Worm (Caenorhabditis elegans) whole organism, midembryonic: Measurements from ENCODE around the gene W02D7.6.

ENCODE experiments used
- T22C8.4 ChIP-seq: fragments of 200-800 bp; sonication (Bioruptor generic); IDR thresholded peaks from 2 replicates; pipeline ENCODE4 v1.3.6; 2022; ENCODE audit warnings: missing genetic modification characterization, missing compliant biosample characterization
- cog-1 ChIP-seq: sonication (generic microtip); optimal IDR thresholded peaks from 2 replicates; lab custom pipeline; 2016; ENCODE audit warnings: missing genetic modification characterization, missing compliant biosample characterization
- flt-1 ChIP-seq: fragments of 200-800 bp; sonication (Bioruptor generic); IDR thresholded peaks from 2 replicates; pipeline ENCODE4 v1.3.6; 2022; ENCODE audit warnings: missing genetic modification characterization, missing compliant biosample characterization
- klf-2 ChIP-seq: fragments of 200-800 bp; sonication (Bioruptor generic); conservative IDR thresholded peaks from 2 replicates; pipeline ENCODE4 v1.3.6; 2022; ENCODE audit warnings: missing genetic modification reagents, missing genetic modification characterization, missing compliant biosample characterization
- med-1 ChIP-seq: sonication (generic microtip); optimal IDR thresholded peaks from 2 replicates; lab custom pipeline; 2017; ENCODE audit warnings: missing genetic modification characterization, mild to moderate bottlenecking, missing compliant biosample characterization, antibody characterized with exemption, missing genetic modification reagents; ENCODE audit not compliant: insufficient read depth
- ref-1 ChIP-seq: fragments of 200-800 bp; sonication (Bioruptor generic); conservative IDR thresholded peaks from 2 replicates; pipeline ENCODE4 v1.3.6; 2022; ENCODE audit warnings: missing genetic modification reagents, missing genetic modification characterization, missing compliant biosample characterization
- tab-1 ChIP-seq: fragments of 200-800 bp; sonication (Bioruptor generic); IDR thresholded peaks from 2 replicates; pipeline ENCODE4 v1.3.6; 2022; ENCODE audit warnings: missing genetic modification characterization, missing compliant biosample characterization
- ztf-23 ChIP-seq: fragments of 200-800 bp; sonication (Bioruptor generic); IDR thresholded peaks from 2 replicates; pipeline ENCODE4 v1.3.6; 2022; ENCODE audit warnings: missing genetic modification reagents, missing genetic modification characterization, missing compliant biosample characterization
- ztf-29 ChIP-seq: fragments of 200-800 bp; sonication (Bioruptor generic); IDR thresholded peaks from 2 replicates; pipeline ENCODE4 v1.3.6; 2022; ENCODE audit warnings: missing genetic modification reagents, missing genetic modification characterization, missing compliant biosample characterization

W02D7.6 gene

DNA sequence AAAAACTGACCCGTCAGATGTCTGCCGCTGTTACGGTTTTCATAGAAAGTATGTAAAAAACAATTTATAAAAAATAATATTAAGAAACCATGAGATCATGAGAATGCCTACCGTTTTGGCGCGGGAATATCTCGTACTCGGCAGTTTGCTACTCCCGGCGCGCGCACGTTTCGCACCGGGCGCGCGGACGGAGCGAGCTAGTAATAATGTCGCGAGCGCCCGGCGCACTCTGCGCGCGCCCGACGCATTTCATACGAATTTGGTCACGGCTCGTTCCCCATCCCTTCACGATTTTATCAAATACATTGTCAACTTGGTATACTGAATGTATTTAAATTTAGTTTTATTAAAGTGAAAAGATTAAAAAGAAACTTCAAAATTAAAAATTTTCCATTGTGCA lies 24.6 kb upstream of the W02D7.6 start:
- TF ChIP-seq flt-1 (GFP tag; lab: Robert Waterston, UW) (no peak), med-1 (no peak), ztf-29 (GFP tag; lab: Robert Waterston, UW) (no peak), cog-1 (tag; lab: Kevin White, UChicago) (no peak), T22C8.4 (GFP tag; lab: Robert Waterston, UW) (no peak)

DNA sequence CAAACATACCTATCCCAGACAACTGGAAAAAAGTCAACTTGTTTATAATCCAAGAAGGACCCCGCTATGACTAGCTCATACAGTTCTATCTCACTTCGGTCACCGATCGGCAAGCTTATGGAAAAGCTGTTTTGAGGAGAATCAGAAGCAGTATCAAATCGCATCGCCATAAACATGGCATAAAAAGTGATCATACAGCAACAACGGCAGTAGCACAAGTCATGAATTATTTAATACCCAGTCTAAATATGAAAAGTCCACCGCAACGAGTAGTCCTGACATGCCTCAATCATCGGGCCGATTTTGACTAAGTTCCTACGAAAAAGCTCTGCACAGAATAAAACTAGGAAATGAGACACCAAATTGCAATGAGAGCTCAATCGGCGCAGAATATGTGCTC lies 22.2 kb upstream of the W02D7.6 start:
- TF ChIP-seq T22C8.4 (GFP tag; lab: Robert Waterston, UW) (no peak), flt-1 (GFP tag; lab: Robert Waterston, UW) (no peak), klf-2 (no peak), ztf-29 (GFP tag; lab: Robert Waterston, UW) (no peak), ref-1 (GFP tag; lab: Robert Waterston, UW) (no peak)

DNA sequence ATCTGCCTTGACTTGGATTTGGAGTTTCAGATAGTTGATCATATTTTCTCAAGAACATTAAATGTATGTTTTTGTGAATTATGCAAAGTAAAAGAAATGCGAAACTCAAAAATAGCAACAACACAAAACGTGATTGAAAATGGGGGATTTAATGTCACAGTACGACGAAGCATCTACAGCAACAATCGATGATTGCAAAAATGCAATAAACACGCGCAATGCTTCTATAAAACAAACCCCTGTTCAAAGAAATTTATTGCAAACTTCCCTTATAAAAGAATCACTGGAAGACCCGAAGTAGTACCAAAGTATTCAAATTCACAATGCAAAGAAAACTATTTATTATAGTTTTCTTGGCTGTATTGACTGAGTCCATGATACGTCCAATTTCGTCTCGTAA lies 16.8 kb upstream of the W02D7.6 start, which contains the start of gene clec-219:
Gene clec-219 (plus strand): TSS at position 301 of the 400 bp plus-strand sequence.
- TF ChIP-seq T22C8.4 (GFP tag; lab: Robert Waterston, UW) (no peak), ref-1 (GFP tag; lab: Robert Waterston, UW) (no peak), cog-1 (tag; lab: Kevin White, UChicago) (no peak), tab-1 (GFP tag; lab: Robert Waterston, UW) (no peak), med-1 (no peak), flt-1 (GFP tag; lab: Robert Waterston, UW) (no peak), ztf-23 (GFP tag; lab: Robert Waterston, UW) (no peak), klf-2 (no peak), ztf-29 (GFP tag; lab: Robert Waterston, UW) (no peak)

DNA sequence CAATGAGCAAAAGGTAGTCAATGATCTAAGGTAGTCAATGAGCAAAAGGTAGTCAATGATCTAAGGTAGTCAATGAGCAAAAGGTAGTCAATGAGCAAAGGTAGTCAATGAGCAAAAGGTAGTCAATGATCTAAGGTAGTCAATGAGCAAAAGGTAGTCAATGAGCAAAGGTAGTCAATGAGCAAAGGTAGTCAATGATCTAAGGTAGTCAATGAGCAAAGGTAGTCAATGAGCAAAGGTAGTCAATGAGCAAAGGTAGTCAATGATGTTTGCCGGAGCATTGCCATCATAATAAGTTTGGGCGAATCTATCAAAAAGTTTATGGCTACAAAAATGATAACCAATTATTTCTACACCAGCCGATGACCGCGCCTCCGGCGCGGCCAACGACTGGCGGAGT lies 13.5 kb upstream of the W02D7.6 start:
- TF ChIP-seq tab-1 (GFP tag; lab: Robert Waterston, UW) (peak; percentile 44; the same call in 1 of the 2 replicates), klf-2 (peak; percentile 75), flt-1 (GFP tag; lab: Robert Waterston, UW) (peak; percentile 56), ztf-23 (GFP tag; lab: Robert Waterston, UW) (peak; percentile 24; the same call in 1 of the 2 replicates)

DNA sequence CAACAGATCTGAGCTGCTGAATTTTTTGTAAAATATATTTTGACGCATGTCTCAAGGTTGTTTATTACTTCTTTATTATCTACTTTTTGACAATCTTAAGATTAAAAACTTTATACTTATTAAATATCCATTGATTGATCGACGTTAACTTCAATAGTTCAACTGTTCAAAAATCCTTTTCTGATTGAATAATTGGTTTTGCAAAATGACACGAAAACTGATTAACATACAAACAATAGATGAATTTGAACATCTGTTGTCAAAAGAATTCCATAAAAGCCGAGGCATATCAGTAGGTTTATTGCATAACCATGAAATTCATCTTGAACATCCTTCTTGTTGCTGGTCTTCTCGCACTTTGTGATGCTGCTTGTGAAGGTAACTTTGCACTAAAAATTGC lies 9.9 kb upstream of the W02D7.6 start, which contains the start of gene W02D7.12:
Gene W02D7.12 (plus strand): TSS at position 301 of the 400 bp plus-strand sequence.
- TF ChIP-seq med-1 (no peak), T22C8.4 (GFP tag; lab: Robert Waterston, UW) (no peak), ref-1 (GFP tag; lab: Robert Waterston, UW) (no peak), flt-1 (GFP tag; lab: Robert Waterston, UW) (no peak), ztf-23 (GFP tag; lab: Robert Waterston, UW) (no peak), cog-1 (tag; lab: Kevin White, UChicago) (no peak), klf-2 (no peak), ztf-29 (GFP tag; lab: Robert Waterston, UW) (no peak), tab-1 (GFP tag; lab: Robert Waterston, UW) (no peak)

DNA sequence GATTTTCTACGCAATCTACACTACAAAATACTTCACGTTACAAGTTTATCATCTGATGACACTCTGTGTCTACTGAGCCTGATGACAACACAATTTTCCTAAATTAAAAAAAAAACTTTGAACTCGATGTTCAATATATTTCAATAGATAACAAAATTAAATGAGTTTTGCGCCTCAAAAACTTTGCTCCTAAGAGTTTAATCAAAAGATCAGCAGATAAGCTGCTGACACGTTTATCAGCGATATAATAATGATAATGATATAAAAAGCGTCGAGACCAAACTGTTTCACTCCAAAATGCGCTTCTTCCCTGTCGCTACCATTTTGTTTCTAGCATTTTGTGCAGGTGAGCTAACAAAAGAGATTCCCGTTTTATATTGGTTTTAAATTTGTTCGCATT lies 6.4 kb upstream of the W02D7.6 start, which contains the start of gene clec-218:
Gene clec-218 (plus strand): TSS at position 262 of the 400 bp plus-strand sequence.
- no peak for TF ChIP-seq tab-1 (GFP tag; lab: Robert Waterston, UW)

DNA sequence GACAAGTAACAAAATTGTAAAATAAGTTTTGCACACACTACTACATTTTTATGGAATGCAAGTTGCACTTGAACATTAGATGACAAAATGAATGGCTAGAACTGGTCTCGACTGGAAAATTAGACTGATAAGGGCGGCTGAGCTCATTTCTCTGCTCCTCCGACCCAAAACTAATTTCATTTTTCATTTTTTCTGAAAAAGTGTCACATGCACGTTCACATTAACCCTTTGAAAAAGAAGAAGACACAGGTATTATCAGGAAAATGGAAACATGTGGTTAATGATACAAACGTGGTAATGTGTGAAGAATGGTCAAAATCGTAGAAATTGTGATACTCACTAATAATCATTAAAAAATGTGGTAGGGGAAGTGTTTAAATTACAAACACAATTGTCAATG lies 5.7 kb upstream of the W02D7.6 start:
- TF ChIP-seq med-1 (no peak), ztf-29 (GFP tag; lab: Robert Waterston, UW) (no peak), tab-1 (GFP tag; lab: Robert Waterston, UW) (no peak), ztf-23 (GFP tag; lab: Robert Waterston, UW) (no peak), klf-2 (no peak), T22C8.4 (GFP tag; lab: Robert Waterston, UW) (no peak), ref-1 (GFP tag; lab: Robert Waterston, UW) (no peak), flt-1 (GFP tag; lab: Robert Waterston, UW) (no peak), cog-1 (tag; lab: Kevin White, UChicago) (no peak)

DNA sequence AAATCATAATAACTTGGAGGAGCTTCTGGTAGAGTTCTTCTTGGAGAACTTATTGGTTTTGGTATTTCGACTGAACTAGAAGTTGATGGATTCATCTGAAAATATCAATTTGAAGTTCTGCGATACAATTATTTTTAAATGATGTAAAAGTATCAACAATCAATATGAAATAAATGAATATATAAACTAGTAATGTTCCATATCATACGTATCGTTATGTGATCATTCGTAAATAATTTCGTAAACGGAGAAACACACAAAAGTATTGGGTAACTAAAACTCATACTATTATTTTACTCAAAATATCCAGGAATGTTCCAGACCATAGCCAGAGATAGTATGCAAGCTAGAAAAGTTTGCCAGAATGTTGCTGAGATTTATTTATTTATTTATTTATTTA lies 5.1 kb upstream of the W02D7.6 start, which contains the start of gene W02D7.8:
Gene W02D7.8 (minus strand): TSS at position 101 of the 400 bp plus-strand sequence.
- no peak for TF ChIP-seq tab-1 (GFP tag; lab: Robert Waterston, UW)
- TF ChIP-seq ztf-29 (GFP tag; lab: Robert Waterston, UW), result no peak
- TF ChIP-seq med-1, result no peak
- no peak for TF ChIP-seq ref-1 (GFP tag; lab: Robert Waterston, UW)
- TF ChIP-seq klf-2, result no peak
- no peak for TF ChIP-seq cog-1 (tag; lab: Kevin White, UChicago)

DNA sequence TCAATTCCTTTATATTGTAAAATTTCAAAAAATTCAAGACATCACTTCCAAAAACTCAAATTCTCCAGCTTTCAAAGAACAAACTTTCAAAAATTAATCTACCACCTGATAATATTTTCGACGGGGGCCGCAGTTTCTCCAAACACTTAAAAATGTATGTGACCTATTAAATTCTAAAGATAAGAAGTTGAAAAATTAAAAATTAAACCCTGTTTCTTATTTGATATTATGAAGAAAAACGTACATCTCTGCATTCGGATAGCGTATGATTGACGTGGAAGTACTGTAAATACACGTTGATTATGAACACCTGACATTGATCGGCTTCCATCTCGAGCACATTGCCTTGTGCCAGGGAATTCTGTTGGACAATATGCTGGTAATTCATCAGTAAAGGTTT lies 4.6 kb upstream of the W02D7.6 start:
- TF ChIP-seq tab-1 (GFP tag; lab: Robert Waterston, UW) (no peak), T22C8.4 (GFP tag; lab: Robert Waterston, UW) (no peak), cog-1 (tag; lab: Kevin White, UChicago) (no peak), klf-2 (no peak), ref-1 (GFP tag; lab: Robert Waterston, UW) (no peak), med-1 (no peak), ztf-29 (GFP tag; lab: Robert Waterston, UW) (no peak), flt-1 (GFP tag; lab: Robert Waterston, UW) (no peak), ztf-23 (GFP tag; lab: Robert Waterston, UW) (no peak)

DNA sequence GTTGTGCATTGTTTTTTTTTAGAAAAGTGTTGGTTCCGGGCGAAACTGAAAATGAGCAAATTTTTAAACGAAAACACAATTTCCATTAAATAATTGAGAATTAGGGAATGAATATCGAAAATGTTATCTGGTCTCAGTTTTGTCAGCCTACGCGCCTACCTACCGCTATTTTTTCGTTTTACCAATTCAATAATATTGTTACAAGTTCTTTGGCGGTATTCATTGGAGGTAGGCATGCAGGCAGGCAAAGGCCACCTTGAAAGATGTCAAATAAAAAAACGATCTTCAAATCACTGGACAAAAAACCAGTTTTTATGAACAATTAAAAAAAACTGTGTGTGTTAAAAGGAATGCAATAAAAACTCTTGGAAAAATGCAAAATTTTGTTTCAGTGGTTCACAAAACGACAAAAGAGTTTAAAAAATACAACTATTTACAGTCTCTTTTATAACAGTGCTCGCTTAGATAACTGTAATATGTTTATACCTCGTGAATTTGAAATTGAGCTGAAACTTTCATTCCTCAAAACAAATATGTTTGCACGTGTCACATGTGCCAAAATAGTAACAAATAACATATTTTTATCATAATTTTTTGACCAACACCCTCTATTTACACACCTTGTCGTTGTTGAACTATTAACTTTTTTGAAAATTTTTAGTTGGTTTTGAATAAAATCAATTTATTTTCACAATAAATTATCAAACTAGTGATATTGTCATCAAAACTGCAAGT lies 3.3 kb upstream of the W02D7.6 start, which contains the start of gene W02D7.11:
Gene W02D7.11 (minus strand): TSS at position 51 of the 735 bp plus-strand sequence.
- no peak for TF ChIP-seq tab-1 (GFP tag; lab: Robert Waterston, UW)
- no peak for TF ChIP-seq ztf-29 (GFP tag; lab: Robert Waterston, UW)
- no peak for TF ChIP-seq cog-1 (tag; lab: Kevin White, UChicago)
- no peak for TF ChIP-seq med-1
- no peak for TF ChIP-seq ref-1 (GFP tag; lab: Robert Waterston, UW)
- no peak for TF ChIP-seq klf-2
- no peak for TF ChIP-seq flt-1 (GFP tag; lab: Robert Waterston, UW)
- no peak for TF ChIP-seq ztf-23 (GFP tag; lab: Robert Waterston, UW)
- TF ChIP-seq T22C8.4 (GFP tag; lab: Robert Waterston, UW), result no peak
